Fruit fly (Drosophila melanogaster): ENCODE data around the gene CG16721.

CG16721 gene

dm6 chrX:5873164-5873563 lies 6.5 kb upstream of the CG16721 start, which contains the start of gene GAA1 (continued):
- TF ChIP-seq mirr (GFP tag; optimal IDR thresholded peaks at IDR 0.05) (no peak), CG4820 (GFP tag; optimal IDR thresholded peaks at IDR 0.05) (no peak), CG17385 (GFP tag; optimal IDR thresholded peaks at IDR 0.05) (no peak), gcm (GFP tag; optimal IDR thresholded peaks at IDR 0.05) (peak; percentile 84), ATbp (GFP tag; optimal IDR thresholded peaks at IDR 0.05) (no peak), CG6689 (GFP tag; IDR thresholded peaks at IDR 0.05) (no peak), CG31441 (GFP tag; IDR thresholded peaks at IDR 0.05) (no peak), gsb (GFP tag; IDR thresholded peaks at IDR 0.05) (no peak), CG11504 (tag; optimal IDR thresholded peaks at IDR 0.05) (no peak), Atf-2 (GFP tag; optimal IDR thresholded peaks at IDR 0.05) (no peak), CG18476 (GFP tag; optimal IDR thresholded peaks at IDR 0.05) (no peak), Usf (GFP tag; optimal IDR thresholded peaks at IDR 0.05) (no peak), Bgb (GFP tag; IDR thresholded peaks at IDR 0.05; ENCODE audit: partially characterized antibody) (peak; percentile 86), H2.0 (GFP tag; IDR thresholded peaks at IDR 0.05) (no peak), CG4424 (GFP tag; optimal IDR thresholded peaks at IDR 0.05) (no peak), CG32767 (GFP tag; IDR thresholded peaks at IDR 0.05) (no peak), CG9437 (GFP tag; optimal IDR thresholded peaks at IDR 0.05) (peak; percentile 0), Scr (GFP tag; IDR thresholded peaks at IDR 0.05; ENCODE audit: partially characterized antibody) (peak; percentile 85), org-1 (GFP tag; optimal IDR thresholded peaks at IDR 0.05) (no peak), exex (tag; optimal IDR thresholded peaks at IDR 0.05) (no peak), Hr3 (GFP tag; optimal IDR thresholded peaks at IDR 0.05) (no peak), CG13296 (GFP tag; optimal IDR thresholded peaks at IDR 0.05) (no peak), twi (tag; optimal IDR thresholded peaks at IDR 0.05) (no peak), Med (GFP tag) (peak; percentile 40), trh (GFP tag; optimal IDR thresholded peaks at IDR 0.05) (no peak), dmrt99B (tag; optimal IDR thresholded peaks at IDR 0.05) (no peak), Dip2 (GFP tag; IDR thresholded peaks at IDR 0.05) (no peak), Pdp1 (GFP tag; optimal IDR thresholded peaks at IDR 0.05) (no peak), CG14441 (GFP tag; IDR thresholded peaks at IDR 0.05) (no peak), Abd-B (GFP tag; optimal IDR thresholded peaks at IDR 0.05) (no peak), fu2 (GFP tag; optimal IDR thresholded peaks at IDR 0.05) (no peak), vvl (GFP tag; IDR thresholded peaks at IDR 0.05) (peak; percentile 29; the same call in 1 of the 2 replicates), Xbp1 (GFP tag; optimal IDR thresholded peaks at IDR 0.05) (peak; percentile 20), Bdp1 (GFP tag; optimal IDR thresholded peaks at IDR 0.05) (no peak), prd (optimal IDR thresholded peaks at IDR 0.05) (no peak), prd (GFP tag; IDR thresholded peaks at IDR 0.05) (0 out of 3 replicates have a peak, but pooled peaks have one; percentile 14), tgo (GFP tag; IDR thresholded peaks at IDR 0.05) (no peak), abd-A (tag; optimal IDR thresholded peaks at IDR 0.05) (no peak), CG5180 (GFP tag; optimal IDR thresholded peaks at IDR 0.05) (no peak), eyg (GFP tag; optimal IDR thresholded peaks at IDR 0.05) (no peak), Adf1 (GFP tag; IDR thresholded peaks at IDR 0.05) (no peak), CG8290 (GFP tag; optimal IDR thresholded peaks at IDR 0.05) (no peak), CG8290 (tag; optimal IDR thresholded peaks at IDR 0.05) (no peak), usp (GFP tag; optimal IDR thresholded peaks at IDR 0.05) (no peak), CoRest (tag; optimal IDR thresholded peaks at IDR 0.05) (peak; percentile 17), CG8388 (GFP tag; optimal IDR thresholded peaks at IDR 0.05) (no peak), rib (GFP tag; IDR thresholded peaks at IDR 0.05) (no peak), vfl (GFP tag; optimal IDR thresholded peaks at IDR 0.05) (no peak), CG3847 (GFP tag; IDR thresholded peaks at IDR 0.05) (no peak), fd64A (GFP tag; optimal IDR thresholded peaks at IDR 0.05) (no peak), CG13287 (GFP tag; IDR thresholded peaks at IDR 0.05; ENCODE audit: partially characterized antibody) (peak; percentile 86), CG10543 (GFP tag; optimal IDR thresholded peaks at IDR 0.05) (no peak), Drgx (GFP tag; IDR thresholded peaks at IDR 0.05) (no peak)
